Fruit fly (Drosophila melanogaster) whole organism: ENCODE data around the gene CG2698.
"Not testable (repeated sequence)": the region's sequence is repeated elsewhere in the genome, so short reads cannot be mapped to it uniquely, and the experiment has no call there.

ENCODE experiments used
- CG8478 ChIP-seq: fragments of >200 bp; optimal IDR thresholded peaks from 2 replicates; lab custom pipeline; 2018; ENCODE audit warnings: inconsistent platforms
- Dll ChIP-seq: fragments of >200 bp; optimal IDR thresholded peaks from 2 replicates; lab custom pipeline; 2017
- EcR ChIP-seq, 2 experiments: fragments of >200 bp; optimal IDR thresholded peaks; 2 replicates each; lab custom pipeline; 2017; ENCODE audit warnings: missing biosample characterization in 2 of 2, missing genetic modification characterization in 2 of 2, missing genetic modification reagents in 2 of 2
- pan ChIP-seq: fragments of >200 bp; optimal IDR thresholded peaks from 2 replicates; lab custom pipeline; 2017
- psq ChIP-seq: fragments of >200 bp; optimal IDR thresholded peaks from 2 replicates; lab custom pipeline; 2017
- usp ChIP-seq: fragments of >200 bp; optimal IDR thresholded peaks from 2 replicates; lab custom pipeline; 2017; ENCODE audit warnings: missing biosample characterization, missing genetic modification characterization, mixed read lengths

CG2698 gene

DNA sequence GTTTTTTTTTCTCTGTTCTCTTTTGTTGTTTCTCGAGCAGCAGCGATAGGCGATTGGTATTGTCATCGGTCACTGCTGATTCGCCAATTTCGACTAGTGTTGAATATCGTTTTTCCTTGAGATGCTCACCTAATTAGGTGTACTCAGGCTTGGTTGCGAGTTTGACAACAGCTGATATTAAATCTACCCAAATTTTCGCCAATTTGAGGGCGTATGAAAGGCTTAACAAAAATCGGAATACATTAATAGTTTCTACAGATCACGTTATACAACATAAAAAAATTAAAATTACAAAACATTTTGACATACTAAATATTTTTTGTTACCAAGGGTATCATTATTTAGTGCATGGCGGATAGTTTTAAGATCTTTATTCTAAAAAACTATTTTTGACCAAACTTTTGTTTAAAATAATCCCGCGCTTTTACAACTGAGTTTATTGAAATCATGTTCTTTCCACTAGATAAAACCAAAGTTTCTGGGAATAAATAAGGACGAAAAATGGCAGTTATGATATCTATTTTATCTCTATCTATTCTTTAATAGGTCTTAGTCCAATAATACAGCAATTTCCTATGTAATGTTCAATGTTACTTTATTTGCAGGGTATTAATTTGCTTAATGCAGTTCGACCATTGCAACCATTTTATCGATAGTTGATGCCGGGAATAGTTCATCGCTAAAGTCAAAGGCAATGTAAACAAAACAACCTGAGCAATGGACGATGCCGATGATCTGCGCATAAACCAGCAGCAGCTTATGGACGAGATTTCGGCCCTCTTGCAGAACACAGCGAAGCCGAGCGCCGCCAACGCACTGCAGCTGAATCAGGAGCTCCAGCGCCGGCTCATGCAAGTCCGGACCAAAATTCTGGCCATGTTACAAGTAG is 12.0 kb downstream of the CG2698 start, which contains the start of the genes CG10435 and Pbp95:
Gene CG10435 (minus strand): TSS at position 81 of the 889 bp plus-strand sequence.
Gene Pbp95 (plus strand): TSS at position 671 of the 889 bp plus-strand sequence.
- TF ChIP-seq pan, result peak; percentile 71
- TF ChIP-seq EcR (GFP tag; optimal IDR thresholded peaks at IDR 0.05; lab: Kevin White, UChicago), result no peak

DNA sequence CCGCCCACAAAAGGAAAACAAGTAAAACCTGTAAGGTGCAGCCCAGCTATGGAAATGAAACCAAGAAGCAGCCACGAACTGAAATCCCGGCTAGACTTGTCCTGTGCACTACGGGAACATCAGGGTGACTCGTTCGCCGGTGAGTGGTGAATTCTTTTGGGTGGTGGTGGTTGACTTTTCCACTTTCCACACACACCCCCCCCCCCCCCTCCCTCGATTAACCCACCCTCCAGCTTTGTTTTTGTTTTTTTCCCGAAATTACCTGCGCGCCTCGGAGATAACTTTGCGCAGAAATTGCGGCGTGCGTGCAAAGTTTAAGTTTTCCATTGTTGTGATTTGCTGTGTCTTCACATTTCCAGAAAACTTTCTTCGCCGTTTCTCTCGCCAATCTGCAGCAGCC is 25.2 kb downstream of the CG2698 start:
- TF ChIP-seq EcR (GFP tag; optimal IDR thresholded peaks at IDR 0.05; lab: Kevin White, UChicago), result no peak
- no peak for TF ChIP-seq psq
- TF ChIP-seq Dll (lab: Kevin White, UChicago), result no peak
- TF ChIP-seq pan, result no peak
- no peak for TF ChIP-seq CG8478 (lab: Kevin White, UChicago)
- no peak for TF ChIP-seq usp (GFP tag; lab: Kevin White, UChicago)

DNA sequence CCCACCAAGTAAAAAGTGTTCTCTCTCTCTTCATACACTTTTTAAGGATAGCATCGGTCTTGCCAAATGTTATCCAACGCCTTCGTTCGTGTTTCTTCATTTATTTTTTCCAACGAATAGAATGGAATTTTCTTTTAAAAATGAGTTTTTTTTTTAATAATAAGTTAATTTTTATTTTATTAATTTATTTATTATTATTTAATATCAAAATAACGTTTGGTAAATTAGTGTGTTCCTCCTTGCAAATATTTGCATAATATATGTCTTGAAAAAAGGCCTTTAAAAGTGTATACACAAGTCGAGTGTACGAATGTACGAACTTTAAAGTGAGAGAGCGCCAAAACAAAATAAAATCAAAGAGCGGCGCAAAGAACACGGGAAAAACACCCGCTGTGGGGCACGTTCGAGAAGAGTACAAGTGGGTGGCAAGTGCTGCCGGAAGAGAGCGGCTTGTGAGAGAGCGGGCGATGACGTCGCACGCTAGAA is 25.9 kb downstream of the CG2698 start:
- TF ChIP-seq psq (no peak), pan (no peak), Dll (lab: Kevin White, UChicago) (peak; percentile 63), usp (GFP tag; lab: Kevin White, UChicago) (no peak), CG8478 (lab: Kevin White, UChicago) (no peak)

DNA sequence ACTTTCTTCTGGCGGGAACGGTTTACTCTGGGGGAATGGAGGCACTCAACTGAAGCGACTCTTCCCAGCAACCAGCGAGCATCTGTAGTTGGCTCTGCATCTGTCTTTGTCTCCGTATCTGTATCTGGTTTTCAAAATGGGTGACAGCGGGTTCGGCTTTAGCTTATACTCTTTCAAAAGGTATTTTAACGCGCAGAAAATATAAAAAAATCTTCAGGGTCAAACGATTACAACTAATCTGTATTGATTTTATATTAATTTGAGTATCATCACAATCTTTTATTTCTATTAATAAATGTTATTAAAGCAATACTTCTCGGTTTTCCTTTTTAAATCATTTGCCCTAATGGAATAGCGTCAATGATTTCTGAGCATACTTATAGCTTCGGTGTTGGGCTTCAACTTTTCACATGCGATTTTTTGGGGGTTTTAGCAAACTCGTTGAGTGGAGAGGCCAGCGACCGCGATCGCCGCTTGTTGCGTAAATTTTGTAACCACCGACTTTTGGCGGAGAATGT is 28.2 kb downstream of the CG2698 start, which contains the start of gene ImpE3:
Gene ImpE3 (minus strand): TSS at position 51 of the 518 bp plus-strand sequence.
- TF ChIP-seq pan, result no peak
- TF ChIP-seq usp (GFP tag; lab: Kevin White, UChicago), result no peak
- no peak for TF ChIP-seq EcR (GFP tag; optimal IDR thresholded peaks at IDR 0.05; lab: Kevin White, UChicago)
- TF ChIP-seq CG8478 (lab: Kevin White, UChicago), result no peak
- TF ChIP-seq Dll (lab: Kevin White, UChicago), result no peak
- no peak for TF ChIP-seq psq

DNA sequence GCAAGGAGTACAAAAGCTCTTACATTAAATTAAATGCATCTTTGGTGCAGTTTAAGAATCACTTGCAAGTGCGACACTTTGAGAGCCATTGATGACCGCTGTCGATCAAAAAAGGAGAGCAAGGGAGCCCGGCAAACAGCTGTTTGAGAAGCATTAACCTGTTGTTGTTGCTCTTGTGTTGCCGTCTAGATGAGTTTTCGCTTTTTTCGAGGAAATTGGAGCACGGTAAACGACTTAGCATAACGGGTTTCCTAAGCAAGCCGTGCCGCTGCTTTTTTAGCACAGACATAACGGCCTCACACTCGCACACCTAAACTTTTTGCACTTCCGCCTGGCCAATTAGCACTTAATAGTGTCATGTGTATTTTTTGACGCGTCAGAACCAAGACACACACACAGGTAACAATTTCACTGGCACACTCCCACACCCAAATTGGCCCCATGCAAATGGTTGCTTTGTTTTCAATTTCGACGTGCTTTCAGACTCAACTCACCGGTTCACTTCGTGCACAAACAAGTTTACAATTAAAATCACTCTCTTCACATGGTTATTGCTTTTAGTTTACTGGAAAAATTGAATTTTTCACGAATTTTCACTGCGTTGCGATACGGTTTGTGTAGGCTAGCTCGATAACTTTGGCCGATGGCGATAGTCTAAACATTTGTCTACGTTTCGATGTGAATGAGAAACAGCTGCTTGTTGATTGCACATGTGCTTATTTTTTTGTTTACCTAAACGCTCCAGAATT is 29.0 kb downstream of the CG2698 start, which contains the start of the genes CG10903 and CG2747:
Gene CG10903 (plus strand): TSS at position 261 of the 749 bp plus-strand sequence.
Gene CG2747 (minus strand): TSS at position 640 of the 749 bp plus-strand sequence.
- TF ChIP-seq pan (no peak), Dll (lab: Kevin White, UChicago) (no peak)

DNA sequence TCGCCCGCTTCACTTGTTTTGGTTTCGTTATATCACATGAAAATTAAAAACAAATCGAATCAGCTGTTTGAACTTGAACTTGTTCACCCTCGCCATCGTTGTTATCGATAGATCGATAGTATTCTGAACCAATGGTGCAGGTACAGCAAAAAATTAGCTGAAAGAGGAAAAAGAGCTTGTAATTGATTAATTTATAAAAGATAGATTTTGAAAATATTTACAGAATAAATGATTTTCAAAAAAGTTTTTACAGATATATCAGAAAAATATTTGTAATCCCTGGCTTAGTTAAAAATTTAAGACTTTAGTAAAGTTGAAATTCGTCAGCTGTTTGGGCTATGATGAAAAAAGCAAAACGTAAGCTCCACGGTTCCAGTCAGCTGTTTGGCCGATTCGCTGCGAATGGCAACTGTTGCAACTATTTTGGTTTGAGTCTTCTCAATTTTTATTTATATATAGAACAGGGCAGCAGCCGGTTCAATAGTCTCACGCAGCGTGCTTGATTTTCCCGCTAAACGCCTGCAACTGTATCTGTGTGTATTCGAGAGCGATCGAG is 31.6 kb downstream of the CG2698 start, which contains the start of the genes CG11035 and unc-45:
Gene CG11035 (minus strand): TSS at position 87 of the 556 bp plus-strand sequence.
Gene unc-45 (plus strand): TSS at position 379 of the 556 bp plus-strand sequence.
- TF ChIP-seq pan (no peak), usp (GFP tag; lab: Kevin White, UChicago) (no peak), psq (no peak), Dll (lab: Kevin White, UChicago) (no peak), EcR (GFP tag; optimal IDR thresholded peaks at IDR 0.05; lab: Kevin White, UChicago) (no peak), CG8478 (lab: Kevin White, UChicago) (no peak)

DNA sequence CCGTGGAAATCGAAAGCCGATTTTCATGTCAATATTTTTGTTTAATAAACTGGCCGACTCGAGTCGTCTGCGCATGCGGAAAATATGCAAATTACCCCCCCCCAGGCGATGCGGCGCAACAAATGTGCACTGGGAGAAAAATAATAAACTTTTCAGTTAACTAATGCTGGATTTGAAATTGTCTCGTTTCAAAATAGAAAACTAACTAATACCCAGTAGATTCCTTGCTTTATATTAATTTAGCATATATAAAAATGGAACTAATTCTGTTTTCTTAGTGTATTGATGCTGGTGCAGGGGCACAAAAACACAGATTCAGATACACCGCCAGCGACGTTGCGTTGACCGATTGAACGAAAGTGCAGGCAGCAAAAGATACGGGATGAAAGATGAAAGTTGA is 36.5 kb downstream of the CG2698 start:
- no peak for TF ChIP-seq CG8478 (lab: Kevin White, UChicago)
- TF ChIP-seq Dll (lab: Kevin White, UChicago), result no peak
- no peak for TF ChIP-seq pan
- no peak for TF ChIP-seq psq
- no peak for TF ChIP-seq EcR (GFP tag; optimal IDR thresholded peaks at IDR 0.05; lab: Kevin White, UChicago)
- no peak for TF ChIP-seq usp (GFP tag; lab: Kevin White, UChicago)

DNA sequence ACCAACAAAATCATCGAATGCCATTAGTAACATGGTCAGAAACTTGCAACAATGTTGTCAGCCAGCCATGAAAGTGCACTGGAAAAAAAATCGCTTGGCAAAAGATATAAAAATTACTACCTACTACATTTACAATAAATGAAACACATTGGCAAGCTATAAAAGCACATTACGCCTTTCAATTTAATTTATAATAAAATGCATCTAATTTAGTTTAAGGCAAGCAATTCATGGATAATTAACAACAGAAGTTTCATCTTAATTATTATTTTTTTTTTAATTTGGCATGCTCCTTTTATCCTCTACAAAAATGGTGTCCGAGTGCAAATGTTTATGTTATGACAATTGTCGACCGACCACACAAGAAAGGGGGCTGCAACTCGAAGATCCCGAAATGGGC is 37.6 kb downstream of the CG2698 start:
- TF ChIP-seq Dll (lab: Kevin White, UChicago) (no peak), pan (no peak), psq (no peak), EcR (GFP tag; optimal IDR thresholded peaks at IDR 0.05; lab: Kevin White, UChicago) (no peak), usp (GFP tag; lab: Kevin White, UChicago) (no peak), CG8478 (lab: Kevin White, UChicago) (no peak)

DNA sequence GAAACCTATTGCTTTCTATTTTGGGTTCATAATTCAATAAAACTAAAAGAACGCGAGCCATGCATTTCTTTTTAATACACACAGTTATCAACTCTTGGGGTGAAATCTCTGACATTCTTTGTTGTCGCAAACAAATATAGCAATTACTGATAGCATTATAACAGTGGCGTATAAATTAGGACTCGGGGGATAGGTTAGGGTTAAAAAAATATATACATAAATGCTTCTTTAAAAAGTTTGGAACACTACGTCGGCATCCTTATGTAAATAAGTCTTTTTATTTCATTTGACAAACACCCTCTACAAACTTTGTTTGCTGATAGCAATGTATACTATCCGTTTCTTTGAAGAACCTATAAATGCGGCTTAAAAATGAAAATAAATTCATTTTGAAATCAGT is 39.5 kb downstream of the CG2698 start, which contains the start of gene CG43060:
Gene CG43060 (plus strand): TSS at position 382 of the 400 bp plus-strand sequence.
- TF ChIP-seq pan (no peak), EcR (GFP tag; optimal IDR thresholded peaks at IDR 0.05; lab: Kevin White, UChicago) (no peak), Dll (lab: Kevin White, UChicago) (no peak), psq (no peak), CG8478 (lab: Kevin White, UChicago) (no peak), usp (GFP tag; lab: Kevin White, UChicago) (no peak)

DNA sequence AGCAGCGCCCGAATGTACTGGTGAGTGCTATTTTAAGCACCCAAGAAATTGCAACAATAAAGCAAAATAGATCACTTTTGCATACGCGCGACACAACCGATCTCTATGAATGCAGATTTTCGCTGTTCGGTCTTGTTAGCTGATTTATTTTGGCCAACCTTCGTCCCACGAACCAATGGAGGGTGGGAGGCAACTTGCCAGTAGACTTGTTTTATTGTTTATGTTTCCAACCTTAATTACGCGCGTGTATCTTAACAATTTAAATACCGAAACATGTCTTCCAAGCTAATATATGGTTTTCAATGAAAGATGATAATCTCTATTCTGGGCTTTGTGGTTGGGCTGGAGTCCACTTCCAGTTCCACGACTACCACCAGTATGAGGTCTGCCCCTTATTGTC is 47.5 kb downstream of the CG2698 start, which contains the start of gene CG43618:
Gene CG43618 (plus strand): TSS at position 301 of the 400 bp plus-strand sequence.
- not testable (repeated sequence) for TF ChIP-seq pan; Dll (lab: Kevin White, UChicago); EcR (GFP tag; optimal IDR thresholded peaks at IDR 0.05; lab: Kevin White, UChicago)

DNA sequence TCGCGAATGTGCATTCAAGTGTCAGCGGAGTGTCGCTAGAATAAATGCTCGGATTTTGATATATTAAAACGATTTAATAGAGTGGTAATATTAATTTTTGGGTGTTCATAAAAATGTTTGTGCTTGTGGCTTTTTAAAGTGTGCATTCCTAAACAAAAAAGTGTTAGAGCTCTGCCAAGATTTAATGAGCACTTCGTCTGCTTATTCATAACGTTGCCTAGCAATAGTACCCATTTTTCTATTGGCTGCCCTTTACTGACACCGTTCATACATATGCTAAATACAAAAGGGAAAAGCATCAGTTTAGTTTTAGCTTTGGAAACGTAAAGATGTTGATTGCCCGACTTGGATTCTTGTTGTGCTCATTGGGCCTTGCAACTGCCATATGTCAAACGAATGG is 48.0 kb downstream of the CG2698 start, which contains the start of gene CG43061:
Gene CG43061 (plus strand): TSS at position 301 of the 400 bp plus-strand sequence.
- TF ChIP-seq usp (GFP tag; lab: Kevin White, UChicago); pan; EcR (GFP tag; optimal IDR thresholded peaks at IDR 0.05; lab: Kevin White, UChicago): not testable (repeated sequence)
